Worm (Caenorhabditis elegans): Measurements from ENCODE around the gene tbh-1.

The tbh-1 gene

DNA sequence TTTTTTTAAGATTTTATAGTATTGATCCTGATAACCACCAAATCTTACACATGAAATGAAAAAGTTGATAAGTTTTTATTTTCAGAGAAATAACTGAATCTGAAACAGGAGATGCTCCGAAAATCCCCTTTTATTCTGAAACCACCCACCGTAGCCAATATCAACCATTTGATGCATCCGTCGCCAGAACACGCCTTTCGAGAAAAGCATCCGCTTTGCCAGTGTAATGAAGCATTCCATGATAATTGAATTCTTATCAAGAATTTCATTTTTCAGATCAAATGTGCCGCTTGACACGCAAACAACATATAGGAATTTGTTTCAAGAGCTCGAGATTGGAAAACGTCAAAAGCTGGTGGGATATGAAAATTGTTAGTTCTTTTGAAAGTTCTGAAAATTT is at the start of gene tbh-1:
TSS of gene tbh-1 (minus strand) at position 101 of the 400 bp plus-strand sequence.
- TF ChIP-seq sea-2 (GFP tag; IDR thresholded peaks at IDR 0.05) (no peak), die-1 (tag; optimal IDR thresholded peaks at IDR 0.05) (no peak), ceh-40 (GFP tag; IDR thresholded peaks at IDR 0.05) (no peak), snpc-1.1 (tag; optimal IDR thresholded peaks at IDR 0.05; ENCODE audit: insufficient read depth) (no peak), zim-3 (tag; optimal IDR thresholded peaks at IDR 0.05) (no peak), xnd-1 (tag; optimal IDR thresholded peaks at IDR 0.05) (no peak), tbx-9 (tag; optimal IDR thresholded peaks at IDR 0.05; ENCODE audit: borderline replicate concordance) (no peak), F55B11.4 (tag; optimal IDR thresholded peaks at IDR 0.05; ENCODE audit: borderline replicate concordance, insufficient read depth) (no peak), ztf-18 (tag; optimal IDR thresholded peaks at IDR 0.05) (no peak), Y53F4B.3 (GFP tag; IDR thresholded peaks at IDR 0.05) (no peak), dpl-1 (GFP tag; optimal IDR thresholded peaks at IDR 0.05) (no peak)

DNA sequence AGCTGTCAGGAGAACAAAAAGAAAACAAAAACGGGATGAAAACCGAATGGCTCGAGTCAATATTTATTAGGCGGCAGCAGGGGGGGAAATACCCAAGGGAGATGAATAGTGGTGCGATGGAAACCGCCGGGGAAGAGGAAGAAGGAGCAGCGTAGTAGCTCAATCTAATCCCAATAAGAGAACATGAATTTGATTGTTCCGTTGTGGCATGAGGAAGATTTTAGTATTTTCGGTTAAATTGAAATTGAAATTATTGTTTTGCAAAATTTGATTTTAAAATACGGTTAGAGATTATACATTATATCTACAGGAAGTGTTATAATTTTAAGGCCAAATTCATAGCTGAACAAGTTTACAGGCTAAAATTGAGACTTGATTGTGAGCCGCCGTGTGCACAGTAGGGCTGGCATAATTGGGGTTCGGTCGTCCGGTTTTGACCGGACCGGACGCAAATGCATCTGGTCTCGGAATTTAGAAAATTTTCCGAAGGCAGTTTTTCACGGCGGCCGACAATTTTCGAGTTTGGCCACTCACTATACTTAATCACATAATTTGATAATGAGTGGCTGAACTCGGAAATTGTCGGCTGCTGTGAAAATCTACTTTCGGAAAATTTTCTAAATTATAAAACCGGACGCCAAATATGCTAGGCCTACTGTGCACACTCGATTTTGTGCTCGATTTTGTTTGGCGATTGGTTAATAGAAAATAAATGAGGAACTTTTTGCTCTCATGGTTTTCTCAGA is 47.5 kb upstream of the tbh-1 start:
- TF ChIP-seq hmg-1.2 (GFP tag; IDR thresholded peaks at IDR 0.05) (0 out of 2 replicates have a peak, but pooled peaks have one; percentile 4), attf-5 (GFP tag; optimal IDR thresholded peaks at IDR 0.05) (no peak), snpc-4 (GFP tag; optimal IDR thresholded peaks at IDR 0.05) (peak; percentile 24), snpc-4 (tag; optimal IDR thresholded peaks at IDR 0.05) (peak in 3 of 4 experiments; percentile 26 to 89 (median 83))

DNA sequence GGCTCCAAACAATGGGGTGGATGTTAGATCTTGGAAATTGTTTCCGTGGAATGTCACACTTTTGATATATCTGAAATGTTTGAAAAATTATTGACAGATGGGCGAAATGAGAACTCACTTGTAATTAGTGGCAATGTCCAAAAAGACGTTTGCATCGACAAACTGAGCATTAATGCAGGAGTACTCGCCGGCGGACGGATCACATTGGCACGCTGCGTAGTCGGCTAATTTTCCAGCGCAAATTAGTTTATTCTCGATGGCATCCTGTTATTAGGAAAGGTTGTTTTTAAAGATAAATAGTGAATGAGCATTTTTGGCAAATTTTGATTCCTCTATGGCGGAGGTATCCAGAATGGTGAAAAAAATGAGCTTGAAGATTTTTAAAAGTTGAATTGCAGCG is 46.1 kb upstream of the tbh-1 start:
- no peak for TF ChIP-seq hlh-12 (tag; optimal IDR thresholded peaks at IDR 0.05)
- no peak for TF ChIP-seq ztf-26 (tag; optimal IDR thresholded peaks at IDR 0.05)
- TF ChIP-seq lsl-1 (GFP tag; optimal IDR thresholded peaks at IDR 0.05), result no peak
- no peak for TF ChIP-seq tbx-9 (tag; optimal IDR thresholded peaks at IDR 0.05; ENCODE audit: borderline replicate concordance)
- TF ChIP-seq snpc-1.1 (tag; optimal IDR thresholded peaks at IDR 0.05; ENCODE audit: insufficient read depth), result no peak
- TF ChIP-seq mxl-1 (tag; optimal IDR thresholded peaks at IDR 0.05), result no peak
- no peak for TF ChIP-seq him-1 (tag; optimal IDR thresholded peaks at IDR 0.05)
- no peak for TF ChIP-seq dox-1 (GFP tag; IDR thresholded peaks at IDR 0.05)
- no peak for TF ChIP-seq B0035.1 (tag; optimal IDR thresholded peaks at IDR 0.05)
- TF ChIP-seq madf-8 (GFP tag; conservative IDR thresholded peaks at IDR 0.05), result no peak
- TF ChIP-seq dpl-1 (GFP tag; optimal IDR thresholded peaks at IDR 0.05), result no peak
- no peak for TF ChIP-seq aptf-3 (GFP tag; IDR thresholded peaks at IDR 0.05)
- no peak for TF ChIP-seq ztf-6 (GFP tag; IDR thresholded peaks at IDR 0.05)
- TF ChIP-seq Y67H2A.10 (GFP tag; conservative IDR thresholded peaks at IDR 0.05), result no peak
- TF ChIP-seq D2030.7 (GFP tag; IDR thresholded peaks at IDR 0.05), result no peak
- TF ChIP-seq nhr-90 (tag; optimal IDR thresholded peaks at IDR 0.05), result no peak
- TF ChIP-seq ztf-3 (GFP tag; optimal IDR thresholded peaks at IDR 0.05), result no peak
- no peak for TF ChIP-seq ceh-79 (tag; optimal IDR thresholded peaks at IDR 0.05)

DNA sequence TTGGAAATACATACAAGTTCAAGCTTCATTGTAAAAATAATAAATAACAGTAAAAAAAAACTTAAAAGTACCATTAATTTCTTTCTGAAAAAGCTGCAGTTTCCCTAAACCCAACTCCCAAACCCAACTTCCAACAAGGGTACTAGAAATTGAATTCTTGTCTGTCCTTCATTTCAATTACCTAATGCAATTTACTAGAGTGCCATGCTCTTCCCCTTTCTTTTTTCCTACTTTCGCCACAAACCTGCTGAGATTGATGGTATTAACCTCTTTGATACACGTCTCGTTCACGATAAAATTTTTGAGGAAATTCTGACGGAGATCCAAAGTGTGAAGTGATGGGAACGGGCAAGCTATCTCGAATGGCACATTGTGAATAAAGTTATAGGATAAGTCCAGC is 43.2 kb upstream of the tbh-1 start:
- TF ChIP-seq xnd-1 (tag; optimal IDR thresholded peaks at IDR 0.05) (no peak), egrh-3 (GFP tag; IDR thresholded peaks at IDR 0.05) (no peak), mel-28 (tag; optimal IDR thresholded peaks at IDR 0.05; ENCODE audit: borderline replicate concordance) (no peak), Y79H2A.3 (GFP tag; conservative IDR thresholded peaks at IDR 0.05) (no peak), akir-1 (GFP tag; optimal IDR thresholded peaks at IDR 0.05) (no peak), F55B11.4 (tag; optimal IDR thresholded peaks at IDR 0.05; ENCODE audit: borderline replicate concordance, insufficient read depth) (no peak), F33H1.4 (GFP tag; IDR thresholded peaks at IDR 0.05) (no peak), hsf-1 (GFP tag; IDR thresholded peaks at IDR 0.05) (no peak), ama-1 (optimal IDR thresholded peaks at IDR 0.05) (no peak), ama-1 (GFP tag; optimal IDR thresholded peaks at IDR 0.05) (no peak), cebp-1 (GFP tag; IDR thresholded peaks at IDR 0.05) (no peak), cebp-1 (tag; optimal IDR thresholded peaks at IDR 0.05) (no peak), T26A5.8 (tag; optimal IDR thresholded peaks at IDR 0.05) (no peak), aptf-3 (GFP tag; IDR thresholded peaks at IDR 0.05) (no peak), ceh-40 (GFP tag; IDR thresholded peaks at IDR 0.05) (no peak), tbx-9 (tag; optimal IDR thresholded peaks at IDR 0.05; ENCODE audit: borderline replicate concordance) (no peak)
